Fruit fly (Drosophila melanogaster) whole organism, embryonic: ENCODE measurements around the gene Ent3.

Experiments
- Ada2b ChIP-seq: fragments of 200-800 bp; sonication (Bioruptor generic); IDR thresholded peaks from 2 replicates; pipeline ENCODE4 v1.3.6; 2022; ENCODE audit warnings: missing biosample characterization, missing genetic modification characterization
- Atf-2 ChIP-seq: fragments of 200-800 bp; sonication (Bioruptor generic); optimal IDR thresholded peaks from 2 replicates; lab custom pipeline; 2016; ENCODE audit warnings: missing biosample characterization, missing genetic modification characterization
- Awh ChIP-seq: fragments of 200-800 bp; sonication (Bioruptor generic); IDR thresholded peaks from 2 replicates; pipeline ENCODE4, ENCODE4 v1.3.6; 2022; ENCODE audit warnings: missing biosample characterization, missing genetic modification characterization
- Blimp-1 ChIP-seq: fragments of 200-800 bp; sonication (Bioruptor generic); optimal IDR thresholded peaks from 3 replicates; lab custom pipeline; 2018; ENCODE audit warnings: missing biosample characterization, missing genetic modification characterization, mild to moderate bottlenecking, moderate library complexity, missing genetic modification reagents
- CG10209 ChIP-seq: fragments of 200-800 bp; sonication (Bioruptor generic); optimal IDR thresholded peaks from 3 replicates; lab custom pipeline; 2017; ENCODE audit warnings: missing biosample characterization, mild to moderate bottlenecking, missing genetic modification characterization, missing genetic modification reagents
- CG10979 ChIP-seq: fragments of 200-800 bp; sonication (Bioruptor generic); optimal IDR thresholded peaks from 2 replicates; lab custom pipeline; 2018; ENCODE audit warnings: missing biosample characterization, mild to moderate bottlenecking, missing genetic modification characterization, moderate library complexity
- CG11093 ChIP-seq: fragments of 200-800 bp; sonication (Bioruptor generic); IDR thresholded peaks from 3 replicates; pipeline ENCODE4 v1.3.6; 2022; ENCODE audit warnings: missing biosample characterization, missing genetic modification characterization
- CG13775 ChIP-seq: fragments of 200-800 bp; sonication (Bioruptor generic); optimal IDR thresholded peaks from 3 replicates; lab custom pipeline; 2017; ENCODE audit warnings: missing biosample characterization, mild to moderate bottlenecking, missing genetic modification characterization
- CG15073 ChIP-seq: fragments of 200-800 bp; sonication (Bioruptor generic); optimal IDR thresholded peaks from 2 replicates; lab custom pipeline; 2016; ENCODE audit warnings: missing biosample characterization, missing genetic modification characterization
- CG15479 ChIP-seq: fragments of 200-800 bp; sonication (Bioruptor generic); optimal IDR thresholded peaks from 3 replicates; lab custom pipeline; 2019; ENCODE audit warnings: missing biosample characterization, mild to moderate bottlenecking, missing genetic modification characterization, moderate library complexity
- CG1647 ChIP-seq: fragments of 200-800 bp; sonication (Bioruptor generic); optimal IDR thresholded peaks from 3 replicates; lab custom pipeline; 2016; ENCODE audit warnings: missing biosample characterization, missing genetic modification characterization
- CG18011 ChIP-seq: fragments of 200-800 bp; sonication (Bioruptor generic); optimal IDR thresholded peaks from 2 replicates; lab custom pipeline; 2017; ENCODE audit warnings: missing biosample characterization, missing genetic modification characterization, mild to moderate bottlenecking, moderate library complexity, missing genotype
- CG2120 ChIP-seq: fragments of 200-800 bp; sonication (Bioruptor generic); optimal IDR thresholded peaks from 3 replicates; lab custom pipeline; 2016; ENCODE audit warnings: missing biosample characterization, missing genetic modification characterization
- CG31224 ChIP-seq: fragments of 200-800 bp; sonication (Bioruptor generic); IDR thresholded peaks from 2 replicates; pipeline ENCODE4 v1.3.6; 2022; ENCODE audit warnings: missing biosample characterization, missing genetic modification characterization
- CG32767 ChIP-seq: fragments of 200-800 bp; sonication (Bioruptor generic); IDR thresholded peaks from 2 replicates; pipeline ENCODE4 v1.3.6; 2022; ENCODE audit warnings: missing biosample characterization, missing genetic modification characterization
- CG33557 ChIP-seq: fragments of 200-800 bp; sonication (Bioruptor generic); optimal IDR thresholded peaks from 2 replicates; lab custom pipeline; 2019; ENCODE audit warnings: missing biosample characterization, mild to moderate bottlenecking, missing genetic modification characterization, moderate library complexity
- CG3838 ChIP-seq: fragments of 200-800 bp; sonication (Bioruptor generic); optimal IDR thresholded peaks from 3 replicates; lab custom pipeline; 2016; ENCODE audit warnings: missing biosample characterization, missing genetic modification characterization
- CG4424 ChIP-seq: fragments of 200-800 bp; sonication (Bioruptor generic); optimal IDR thresholded peaks from 3 replicates; lab custom pipeline; 2016; ENCODE audit warnings: missing biosample characterization, missing genetic modification characterization
- CG7745 ChIP-seq: fragments of 200-800 bp; sonication (Bioruptor generic); optimal IDR thresholded peaks from 2 replicates; lab custom pipeline; 2018; ENCODE audit warnings: missing biosample characterization, mild to moderate bottlenecking, missing genetic modification characterization, moderate library complexity
- CHES-1-like ChIP-seq: fragments of 200-800 bp; sonication (Bioruptor generic); optimal IDR thresholded peaks from 2 replicates; lab custom pipeline; 2016; ENCODE audit warnings: missing biosample characterization, missing genetic modification characterization
- CoRest ChIP-seq: fragments of 200-800 bp; sonication (Bioruptor generic); optimal IDR thresholded peaks from 3 replicates; lab custom pipeline; 2018; ENCODE audit warnings: missing biosample characterization, mild to moderate bottlenecking, missing genetic modification characterization, moderate library complexity
- CrebB ChIP-seq: fragments of 200-800 bp; sonication (Bioruptor generic); optimal IDR thresholded peaks from 3 replicates; lab custom pipeline; 2018; ENCODE audit warnings: missing biosample characterization, mild to moderate bottlenecking, missing genetic modification characterization
- ERR ChIP-seq: fragments of 200-800 bp; sonication (Bioruptor generic); optimal IDR thresholded peaks from 2 replicates; lab custom pipeline; 2016; ENCODE audit warnings: missing biosample characterization, missing genetic modification characterization
- HLH54F ChIP-seq: fragments of 200-800 bp; sonication (Bioruptor generic); optimal IDR thresholded peaks from 3 replicates; lab custom pipeline; 2016; ENCODE audit warnings: missing biosample characterization, missing genetic modification characterization
- HLHmδ ChIP-seq: fragments of 200-800 bp; sonication (Bioruptor generic); optimal IDR thresholded peaks from 2 replicates; lab custom pipeline; 2018; ENCODE audit warnings: missing biosample characterization, mild to moderate bottlenecking, missing genetic modification characterization, moderate library complexity
- Med ChIP-seq: fragments of 200-800 bp; sonication (Bioruptor generic); peaks from one replicate; lab custom pipeline; 2016; ENCODE audit warnings: missing biosample characterization, missing genetic modification characterization, mild to moderate bottlenecking, inconsistent platforms, moderate library complexity
- Meics ChIP-seq: fragments of 200-800 bp; sonication (Bioruptor generic); optimal IDR thresholded peaks from 2 replicates; lab custom pipeline; 2017; ENCODE audit warnings: missing biosample characterization, mild to moderate bottlenecking, missing genetic modification characterization
- Mrtf ChIP-seq: fragments of 200-800 bp; sonication (Bioruptor generic); IDR thresholded peaks from 3 replicates; pipeline ENCODE4 v1.3.6; 2022; ENCODE audit warnings: missing biosample characterization, missing genetic modification characterization
- Tbp ChIP-seq: fragments of >200 bp; optimal IDR thresholded peaks from 2 replicates; lab custom pipeline; 2018; ENCODE audit warnings: missing biosample characterization, missing genetic modification characterization
- ap ChIP-seq: fragments of 200-800 bp; sonication (Bioruptor generic); IDR thresholded peaks from 2 replicates; pipeline ENCODE4 v1.3.6; 2022; ENCODE audit warnings: missing biosample characterization, missing genetic modification characterization
- btn ChIP-seq: fragments of 200-800 bp; sonication (Bioruptor generic); optimal IDR thresholded peaks from 2 replicates; lab custom pipeline; 2016; ENCODE audit warnings: missing biosample characterization, missing genetic modification characterization
- cato ChIP-seq: fragments of 200-800 bp; sonication (Bioruptor generic); optimal IDR thresholded peaks from 2 replicates; lab custom pipeline; 2016; ENCODE audit warnings: missing biosample characterization, missing genetic modification characterization, borderline replicate concordance
- chn ChIP-seq: fragments of 200-800 bp; sonication (Bioruptor generic); optimal IDR thresholded peaks from 2 replicates; lab custom pipeline; 2016; ENCODE audit warnings: missing biosample characterization, missing genetic modification characterization
- crol ChIP-seq: fragments of 200-800 bp; sonication (Bioruptor generic); IDR thresholded peaks from 2 replicates; pipeline ENCODE4 v1.3.6; 2022; ENCODE audit warnings: missing biosample characterization, missing genetic modification characterization
- eyg ChIP-seq: fragments of 200-800 bp; sonication (Bioruptor generic); optimal IDR thresholded peaks from 3 replicates; lab custom pipeline; 2016; ENCODE audit warnings: missing biosample characterization, missing genetic modification characterization
- grn ChIP-seq: fragments of 200-800 bp; sonication (Bioruptor generic); optimal IDR thresholded peaks from 3 replicates; lab custom pipeline; 2017; ENCODE audit warnings: missing biosample characterization, missing genetic modification characterization
- gsb ChIP-seq: fragments of 200-800 bp; sonication (Bioruptor generic); IDR thresholded peaks from 2 replicates; pipeline ENCODE4 v1.3.6; 2022; ENCODE audit warnings: missing biosample characterization, missing genetic modification characterization
- lilli ChIP-seq: fragments of 200-800 bp; sonication (Bioruptor generic); optimal IDR thresholded peaks from 3 replicates; lab custom pipeline; 2016; ENCODE audit warnings: missing biosample characterization, missing genetic modification characterization
- lola ChIP-seq, 3 experiments: fragments of >200 bp in 2 of 3; fragments of 200-800 bp in 1 of 3; sonication (Bioruptor generic) in 1 of 3; optimal IDR thresholded peaks; 2 replicates each; lab custom pipeline; 2017 to 2019; ENCODE audit warnings: missing biosample characterization in 3 of 3, missing genetic modification characterization in 3 of 3, mild to moderate bottlenecking in 1 of 3, moderate library complexity in 1 of 3
- oc ChIP-seq: fragments of 200-800 bp; sonication (Bioruptor generic); optimal IDR thresholded peaks from 2 replicates; lab custom pipeline; 2018; ENCODE audit warnings: missing biosample characterization, mild to moderate bottlenecking, missing genetic modification characterization, moderate library complexity
- otp ChIP-seq: fragments of 200-800 bp; sonication (Bioruptor generic); IDR thresholded peaks from 3 replicates; pipeline ENCODE4, ENCODE4 v1.3.6; 2022; ENCODE audit warnings: missing biosample characterization, missing genetic modification characterization
- repo ChIP-seq: fragments of 200-800 bp; sonication (Bioruptor generic); optimal IDR thresholded peaks from 2 replicates; lab custom pipeline; 2016; ENCODE audit warnings: missing biosample characterization, missing genetic modification characterization
- row ChIP-seq: fragments of 200-800 bp; sonication (Bioruptor generic); IDR thresholded peaks from 3 replicates; pipeline ENCODE4 v1.3.6; 2022; ENCODE audit warnings: missing biosample characterization, missing genetic modification characterization
- schlank ChIP-seq: fragments of 200-800 bp; sonication (Bioruptor generic); optimal IDR thresholded peaks from 2 replicates; lab custom pipeline; 2018; ENCODE audit warnings: missing biosample characterization, mild to moderate bottlenecking, missing genetic modification characterization
- sd ChIP-seq: fragments of 200-800 bp; sonication (Bioruptor generic); optimal IDR thresholded peaks from 3 replicates; lab custom pipeline; 2018; ENCODE audit warnings: missing biosample characterization, mild to moderate bottlenecking, missing genetic modification characterization, moderate library complexity
- seq ChIP-seq: fragments of 200-800 bp; sonication (Bioruptor generic); IDR thresholded peaks from 2 replicates; pipeline ENCODE4 v1.3.6; 2022; ENCODE audit warnings: missing biosample characterization, missing genetic modification characterization
- stc ChIP-seq: fragments of 200-800 bp; sonication (Bioruptor generic); IDR thresholded peaks from 2 replicates; pipeline ENCODE4 v1.3.6; 2022; ENCODE audit warnings: missing biosample characterization, missing genetic modification characterization
- trem ChIP-seq: fragments of 200-800 bp; optimal IDR thresholded peaks from 3 replicates; lab custom pipeline; 2019; ENCODE audit warnings: missing biosample characterization, mild to moderate bottlenecking, missing genetic modification characterization, moderate library complexity
- tx ChIP-seq: fragments of 200-800 bp; sonication (Bioruptor generic); optimal IDR thresholded peaks from 2 replicates; lab custom pipeline; 2016; ENCODE audit warnings: missing biosample characterization, missing genetic modification characterization

The Ent3 gene

DNA sequence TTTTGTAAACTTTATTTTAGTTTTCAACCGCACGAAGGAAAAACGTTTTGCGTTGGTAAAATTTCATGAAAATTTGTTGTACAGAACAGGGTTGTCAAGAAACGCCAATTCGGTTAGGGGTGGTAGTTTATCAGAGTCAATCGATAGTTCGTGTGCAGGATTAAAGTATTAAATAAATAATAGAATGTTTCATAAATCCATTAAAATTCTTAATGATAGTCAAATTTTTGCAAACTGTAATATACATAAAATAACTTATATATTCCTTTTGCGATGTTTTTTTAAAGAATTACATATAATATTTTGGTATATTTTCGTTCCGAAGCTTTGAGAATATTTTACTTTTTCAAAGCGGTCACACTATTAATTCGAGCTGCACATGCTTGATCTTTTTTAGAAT lies 39.5 kb upstream of the Ent3 start, which contains the start of the genes Sf3a2 and CG42588 (continued):
- TF ChIP-seq HLHmδ (GFP tag; lab: Kevin White, UChicago) (no peak), gsb (GFP tag; lab: Robert Waterston, UW) (no peak), lola (GFP tag; optimal IDR thresholded peaks at IDR 0.05; lab: Kevin White, UChicago) (peak in 1 of 3 experiments; percentile 69), row (GFP tag; lab: Robert Waterston, UW) (peak; percentile 92), HLH54F (GFP tag; lab: Kevin White, UChicago) (peak; percentile 42), Meics (GFP tag; lab: Kevin White, UChicago) (peak; percentile 49), trem (tag; lab: Kevin White, UChicago) (peak; percentile 85), CG4424 (GFP tag; lab: Kevin White, UChicago) (peak; percentile 50), Tbp (no peak), CG31224 (GFP tag; lab: Robert Waterston, UW) (peak; percentile 44; the same call in 1 of the 2 replicates), Awh (GFP tag; lab: Robert Waterston, UW) (no peak), Mrtf (GFP tag; lab: Robert Waterston, UW) (no peak), CG1647 (GFP tag; lab: Kevin White, UChicago) (no peak), CG32767 (GFP tag; lab: Robert Waterston, UW) (peak; percentile 63), CG10209 (GFP tag; lab: Kevin White, UChicago) (peak; percentile 13), CG15073 (GFP tag; lab: Kevin White, UChicago) (no peak), CG11093 (no peak), CG15479 (no peak), repo (no peak), CG3838 (peak; percentile 48), sd (tag; lab: Kevin White, UChicago) (no peak), Med (GFP tag; lab: Kevin White, UChicago) (peak; percentile 86), CG18011 (peak; percentile 28), CG10979 (peak; percentile 65), CrebB (tag; lab: Kevin White, UChicago) (no peak), grn (GFP tag; lab: Kevin White, UChicago) (no peak), ERR (GFP tag; lab: Kevin White, UChicago) (no peak), crol (GFP tag; lab: Robert Waterston, UW) (no peak), CHES-1-like (GFP tag; lab: Kevin White, UChicago) (no peak), CG13775 (GFP tag; lab: Kevin White, UChicago) (peak; percentile 74), seq (GFP tag; lab: Robert Waterston, UW) (peak; percentile 15; the same call in 1 of the 2 replicates), Ada2b (GFP tag; lab: Robert Waterston, UW) (peak; percentile 58), ap (GFP tag; lab: Robert Waterston, UW) (peak; percentile 30; the same call in 1 of the 2 replicates), tx (GFP tag; lab: Kevin White, UChicago) (peak; percentile 10), CG2120 (GFP tag; lab: Kevin White, UChicago) (peak; percentile 82), cato (GFP tag; lab: Kevin White, UChicago) (peak; percentile 32), schlank (no peak), lilli (peak; percentile 80), oc (tag; lab: Kevin White, UChicago) (no peak), Atf-2 (GFP tag; lab: Kevin White, UChicago) (no peak), stc (GFP tag; lab: Robert Waterston, UW) (0 out of 2 replicates have a peak, but pooled peaks have one; percentile 12), CG7745 (tag; lab: Kevin White, UChicago) (no peak), otp (GFP tag; lab: Robert Waterston, UW) (no peak), btn (GFP tag; lab: Kevin White, UChicago) (no peak), CoRest (tag; lab: Kevin White, UChicago) (peak; percentile 77), eyg (GFP tag; lab: Kevin White, UChicago) (no peak), Blimp-1 (GFP tag; lab: Kevin White, UChicago) (peak; percentile 59), chn (GFP tag; lab: Kevin White, UChicago) (peak; percentile 42), CG33557 (GFP tag; lab: Kevin White, UChicago) (peak; percentile 52)
